Worm (Caenorhabditis elegans): ENCODE measurements around the gene fmil-1.

DNA sequence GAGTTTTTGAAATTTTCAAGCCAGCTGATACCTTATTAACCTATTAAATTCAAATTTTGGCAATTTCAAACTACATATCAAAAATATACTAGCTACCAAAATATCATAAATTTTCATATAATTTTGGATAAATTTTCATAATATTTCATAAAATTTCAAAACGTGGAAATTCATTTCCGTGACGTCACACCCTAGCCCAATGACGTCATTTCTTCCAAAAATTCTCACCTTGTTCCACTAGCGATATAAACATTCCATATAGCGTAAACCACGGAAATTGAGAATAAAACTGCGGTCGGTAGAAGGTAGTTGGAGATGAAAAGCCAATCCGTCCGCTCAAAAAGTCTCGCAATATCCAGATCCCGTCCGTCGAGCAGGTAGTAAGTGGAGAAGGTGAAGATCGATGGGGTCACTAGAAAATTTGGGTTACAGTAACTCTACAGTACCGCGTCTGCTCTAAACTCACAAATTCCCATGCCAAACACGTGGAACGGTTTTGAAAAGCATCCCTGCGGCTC is 7.3 kb downstream of the fmil-1 start:
- no peak for TF ChIP-seq dve-1 (tag; optimal IDR thresholded peaks at IDR 0.05)
- TF ChIP-seq nhr-232 (tag; optimal IDR thresholded peaks at IDR 0.05): no peak
- TF ChIP-seq dmd-4 (tag; optimal IDR thresholded peaks at IDR 0.05; ENCODE audit: borderline replicate concordance): no peak
- no peak for TF ChIP-seq ceh-45 (GFP tag; IDR thresholded peaks at IDR 0.05)
- no peak for TF ChIP-seq ceh-22 (tag; optimal IDR thresholded peaks at IDR 0.05)
- no peak for TF ChIP-seq nfya-1 (tag; optimal IDR thresholded peaks at IDR 0.05)
